Fruit fly (Drosophila melanogaster) whole organism, embryonic: ENCODE measurements around the gene CG8312.

Experiments
- Atf6 ChIP-seq: fragments of 200-800 bp; sonication (Bioruptor generic); IDR thresholded peaks from 2 replicates; pipeline ENCODE4 v1.3.6; 2022; ENCODE audit warnings: missing biosample characterization, missing genetic modification characterization
- CG10274 ChIP-seq: fragments of 200-800 bp; sonication (Bioruptor generic); optimal IDR thresholded peaks from 3 replicates; lab custom pipeline; 2017; ENCODE audit warnings: missing biosample characterization, mild to moderate bottlenecking, missing genetic modification characterization
- CG11085 ChIP-seq: fragments of 200-800 bp; sonication (Bioruptor generic); IDR thresholded peaks from 2 replicates; pipeline ENCODE4 v1.3.6; 2022; ENCODE audit warnings: missing biosample characterization, missing genetic modification characterization
- CG12391 ChIP-seq: fragments of 200-800 bp; sonication (Bioruptor generic); optimal IDR thresholded peaks from 3 replicates; lab custom pipeline; 2018; ENCODE audit warnings: missing biosample characterization, mild to moderate bottlenecking, missing genetic modification characterization, moderate library complexity
- CG12769 ChIP-seq: fragments of 200-800 bp; sonication (Bioruptor generic); optimal IDR thresholded peaks from 2 replicates; lab custom pipeline; 2019; ENCODE audit warnings: missing biosample characterization, mild to moderate bottlenecking, missing genetic modification characterization, moderate library complexity
- CG13894 ChIP-seq: fragments of 200-800 bp; sonication (Bioruptor generic); optimal IDR thresholded peaks from 3 replicates; lab custom pipeline; 2018; ENCODE audit warnings: missing biosample characterization, mild to moderate bottlenecking, missing genetic modification characterization, moderate library complexity
- CG1529 ChIP-seq: fragments of 200-800 bp; sonication (Bioruptor generic); optimal IDR thresholded peaks from 3 replicates; lab custom pipeline; 2018; ENCODE audit warnings: missing biosample characterization, missing genetic modification characterization
- CG16779 ChIP-seq: fragments of 200-800 bp; sonication (Bioruptor generic); IDR thresholded peaks from 2 replicates; pipeline ENCODE4 v1.3.6; 2022; ENCODE audit warnings: missing biosample characterization, missing genetic modification characterization
- CG17186 ChIP-seq: fragments of 200-800 bp; sonication (Bioruptor generic); optimal IDR thresholded peaks from 3 replicates; lab custom pipeline; 2017; ENCODE audit warnings: missing biosample characterization, missing genetic modification reagents, missing genetic modification characterization
- CG18599 ChIP-seq: fragments of 200-800 bp; sonication (Bioruptor generic); optimal IDR thresholded peaks from 3 replicates; lab custom pipeline; 2017; ENCODE audit warnings: missing biosample characterization, missing genetic modification characterization, mild to moderate bottlenecking, moderate library complexity, missing genetic modification reagents
- CG2889 ChIP-seq: fragments of 200-800 bp; sonication (Bioruptor generic); IDR thresholded peaks from 3 replicates; pipeline ENCODE4 v1.3.6; 2022; ENCODE audit warnings: missing biosample characterization, missing genetic modification characterization
- CG3407 ChIP-seq: fragments of 200-800 bp; sonication (Bioruptor generic); optimal IDR thresholded peaks from 2 replicates; lab custom pipeline; 2018; ENCODE audit warnings: missing biosample characterization, mild to moderate bottlenecking, missing genetic modification characterization
- CG42726 ChIP-seq: fragments of 200-800 bp; sonication (Bioruptor generic); IDR thresholded peaks from 2 replicates; pipeline ENCODE4 v1.3.6; 2022; ENCODE audit warnings: missing biosample characterization, missing genetic modification characterization; ENCODE audit not compliant: partially characterized antibody
- CG4730 ChIP-seq: fragments of 200-800 bp; sonication (Bioruptor generic); IDR thresholded peaks from 2 replicates; pipeline ENCODE4 v1.3.6; 2022; ENCODE audit warnings: missing biosample characterization, missing genetic modification characterization
- CG7786 ChIP-seq: fragments of 200-800 bp; sonication (Bioruptor generic); optimal IDR thresholded peaks from 2 replicates; lab custom pipeline; 2016; ENCODE audit warnings: missing biosample characterization, missing genetic modification characterization
- Deaf1 ChIP-seq: fragments of 200-800 bp; optimal IDR thresholded peaks from 3 replicates; lab custom pipeline; 2019; ENCODE audit warnings: missing biosample characterization, mild to moderate bottlenecking, missing genetic modification characterization, moderate library complexity
- Dp ChIP-seq: fragments of 200-800 bp; sonication (Bioruptor generic); optimal IDR thresholded peaks from 2 replicates; lab custom pipeline; 2018; ENCODE audit warnings: missing biosample characterization, mild to moderate bottlenecking, missing genetic modification characterization, moderate library complexity
- Dref ChIP-seq: fragments of 200-800 bp; sonication (Bioruptor generic); IDR thresholded peaks from 2 replicates; pipeline ENCODE4 v1.3.6; 2022; ENCODE audit warnings: missing biosample characterization, missing genetic modification characterization
- Gug ChIP-seq: fragments of 200-800 bp; sonication (Bioruptor generic); IDR thresholded peaks from 4 replicates; pipeline ENCODE4 v1.3.6; 2022; ENCODE audit warnings: missing biosample characterization, missing genetic modification characterization
- HHEX ChIP-seq: fragments of 200-800 bp; sonication (Bioruptor generic); optimal IDR thresholded peaks from 3 replicates; lab custom pipeline; 2017; ENCODE audit warnings: missing biosample characterization, mild to moderate bottlenecking, missing genetic modification characterization, missing genetic modification reagents
- HLH4C ChIP-seq: fragments of 200-800 bp; sonication (Bioruptor generic); IDR thresholded peaks from 3 replicates; pipeline ENCODE4 v1.3.6; 2022; ENCODE audit warnings: missing biosample characterization, missing genetic modification characterization; ENCODE audit not compliant: partially characterized antibody
- Hsf ChIP-seq: fragments of 200-800 bp; sonication (Bioruptor generic); optimal IDR thresholded peaks from 3 replicates; lab custom pipeline; 2016; ENCODE audit warnings: missing biosample characterization, missing genetic modification characterization
- Jarid2 ChIP-seq: fragments of 200-800 bp; sonication (Bioruptor generic); optimal IDR thresholded peaks from 3 replicates; lab custom pipeline; 2017; ENCODE audit warnings: mild to moderate bottlenecking, missing biosample characterization, missing genetic modification reagents, missing genetic modification characterization
- Kr ChIP-seq: fragments of 200-800 bp; sonication (Bioruptor generic); optimal IDR thresholded peaks from 2 replicates; lab custom pipeline; 2017; ENCODE audit warnings: missing biosample characterization, mild to moderate bottlenecking, missing genetic modification characterization
- Mes4 ChIP-seq: fragments of 200-800 bp; sonication (Bioruptor generic); optimal IDR thresholded peaks from 2 replicates; lab custom pipeline; 2016; ENCODE audit warnings: missing biosample characterization, missing genetic modification characterization
- Ssrp ChIP-seq: fragments of 200-800 bp; sonication (Bioruptor generic); optimal IDR thresholded peaks from 2 replicates; lab custom pipeline; 2018; ENCODE audit warnings: missing biosample characterization, mild to moderate bottlenecking, missing genetic modification characterization, moderate library complexity
- Tbp ChIP-seq: fragments of >200 bp; optimal IDR thresholded peaks from 2 replicates; lab custom pipeline; 2018; ENCODE audit warnings: missing biosample characterization, missing genetic modification characterization
- Trl ChIP-seq, 3 experiments: fragments of >200 bp in 2 of 3; fragments of 200-800 bp in 1 of 3; sonication (Bioruptor generic) in 1 of 3; optimal IDR thresholded peaks; 2 replicates in 1 of 3; 3 replicates in 2 of 3; lab custom pipeline; 2016 to 2017; ENCODE audit warnings: missing biosample characterization in 1 of 3, missing genetic modification characterization in 1 of 3
- caup ChIP-seq: fragments of 200-800 bp; sonication (Bioruptor generic); optimal IDR thresholded peaks from 3 replicates; lab custom pipeline; 2017; ENCODE audit warnings: missing biosample characterization, mild to moderate bottlenecking, missing genetic modification characterization, moderate library complexity; ENCODE audit not compliant: severe bottlenecking
- ci ChIP-seq: fragments of 200-800 bp; sonication (Bioruptor generic); IDR thresholded peaks from 3 replicates; pipeline ENCODE4 v1.3.6; 2022; ENCODE audit warnings: missing biosample characterization, missing genetic modification characterization
- corto ChIP-seq: fragments of 200-800 bp; sonication (Bioruptor generic); optimal IDR thresholded peaks from 2 replicates; lab custom pipeline; 2016; ENCODE audit warnings: missing biosample characterization, mild to moderate bottlenecking, missing genetic modification characterization, moderate library complexity
- dmrt99B ChIP-seq: fragments of 200-800 bp; sonication (Bioruptor generic); optimal IDR thresholded peaks from 2 replicates; lab custom pipeline; 2018; ENCODE audit warnings: missing biosample characterization, mild to moderate bottlenecking, missing genetic modification characterization, moderate library complexity
- fd3F ChIP-seq: fragments of 200-800 bp; sonication (Bioruptor generic); optimal IDR thresholded peaks from 2 replicates; lab custom pipeline; 2018; ENCODE audit warnings: missing biosample characterization, mild to moderate bottlenecking, missing genetic modification characterization, moderate library complexity
- fd64A ChIP-seq: fragments of 200-800 bp; sonication (Bioruptor generic); optimal IDR thresholded peaks from 3 replicates; lab custom pipeline; 2018; ENCODE audit warnings: missing biosample characterization, mild to moderate bottlenecking, missing genetic modification characterization
- ftz-f1 ChIP-seq: fragments of 200-800 bp; sonication (Bioruptor generic); optimal IDR thresholded peaks from 2 replicates; lab custom pipeline; 2016; ENCODE audit warnings: missing biosample characterization, missing genetic modification characterization
- gcm ChIP-seq: fragments of 200-800 bp; sonication (Bioruptor generic); optimal IDR thresholded peaks from 2 replicates; lab custom pipeline; 2019; ENCODE audit warnings: missing biosample characterization, mild to moderate bottlenecking, missing genetic modification characterization, moderate library complexity
- gcm2 ChIP-seq: fragments of 200-800 bp; sonication (Bioruptor generic); optimal IDR thresholded peaks from 2 replicates; lab custom pipeline; 2016; ENCODE audit warnings: missing biosample characterization, missing genetic modification characterization
- ind ChIP-seq: fragments of 200-800 bp; sonication (Bioruptor generic); optimal IDR thresholded peaks from 3 replicates; lab custom pipeline; 2016; ENCODE audit warnings: missing biosample characterization, missing genetic modification characterization
- mirr ChIP-seq: fragments of 200-800 bp; sonication (Bioruptor generic); optimal IDR thresholded peaks from 3 replicates; lab custom pipeline; 2018; ENCODE audit warnings: missing biosample characterization, mild to moderate bottlenecking, missing genetic modification characterization
- nau ChIP-seq: fragments of 200-800 bp; sonication (Bioruptor generic); optimal IDR thresholded peaks from 3 replicates; lab custom pipeline; 2017; ENCODE audit warnings: missing biosample characterization, mild to moderate bottlenecking, missing genetic modification characterization, missing genetic modification reagents
- odd ChIP-seq: fragments of 200-800 bp; sonication (Bioruptor generic); optimal IDR thresholded peaks from 2 replicates; lab custom pipeline; 2017; ENCODE audit warnings: missing biosample characterization, mild to moderate bottlenecking, missing genetic modification characterization
- psq ChIP-seq: fragments of 200-800 bp; sonication (Bioruptor generic); optimal IDR thresholded peaks from 2 replicates; lab custom pipeline; 2017; ENCODE audit warnings: missing biosample characterization, missing genetic modification characterization
- pum ChIP-seq: fragments of 200-800 bp; sonication (Bioruptor generic); optimal IDR thresholded peaks from 2 replicates; lab custom pipeline; 2016; ENCODE audit warnings: missing biosample characterization, missing genetic modification characterization
- trh ChIP-seq: fragments of 200-800 bp; sonication (Bioruptor generic); optimal IDR thresholded peaks from 2 replicates; lab custom pipeline; 2016; ENCODE audit warnings: missing biosample characterization, missing genetic modification characterization
- vnd ChIP-seq: fragments of 200-800 bp; sonication (Bioruptor generic); IDR thresholded peaks from 3 replicates; pipeline ENCODE4 v1.3.6; 2022; ENCODE audit warnings: missing biosample characterization, missing genetic modification characterization; ENCODE audit not compliant: partially characterized antibody
- vvl ChIP-seq: fragments of 200-800 bp; sonication (Bioruptor generic); IDR thresholded peaks from 2 replicates; pipeline ENCODE4 v1.3.6; 2022; ENCODE audit warnings: missing biosample characterization, missing genetic modification characterization
- yki ChIP-seq: fragments of >200 bp; optimal IDR thresholded peaks from 3 replicates; lab custom pipeline; 2018
- zf30C ChIP-seq: fragments of 200-800 bp; sonication (Bioruptor generic); optimal IDR thresholded peaks from 3 replicates; lab custom pipeline; 2018; ENCODE audit warnings: missing biosample characterization, mild to moderate bottlenecking, missing genetic modification characterization

CG8312 gene

DNA sequence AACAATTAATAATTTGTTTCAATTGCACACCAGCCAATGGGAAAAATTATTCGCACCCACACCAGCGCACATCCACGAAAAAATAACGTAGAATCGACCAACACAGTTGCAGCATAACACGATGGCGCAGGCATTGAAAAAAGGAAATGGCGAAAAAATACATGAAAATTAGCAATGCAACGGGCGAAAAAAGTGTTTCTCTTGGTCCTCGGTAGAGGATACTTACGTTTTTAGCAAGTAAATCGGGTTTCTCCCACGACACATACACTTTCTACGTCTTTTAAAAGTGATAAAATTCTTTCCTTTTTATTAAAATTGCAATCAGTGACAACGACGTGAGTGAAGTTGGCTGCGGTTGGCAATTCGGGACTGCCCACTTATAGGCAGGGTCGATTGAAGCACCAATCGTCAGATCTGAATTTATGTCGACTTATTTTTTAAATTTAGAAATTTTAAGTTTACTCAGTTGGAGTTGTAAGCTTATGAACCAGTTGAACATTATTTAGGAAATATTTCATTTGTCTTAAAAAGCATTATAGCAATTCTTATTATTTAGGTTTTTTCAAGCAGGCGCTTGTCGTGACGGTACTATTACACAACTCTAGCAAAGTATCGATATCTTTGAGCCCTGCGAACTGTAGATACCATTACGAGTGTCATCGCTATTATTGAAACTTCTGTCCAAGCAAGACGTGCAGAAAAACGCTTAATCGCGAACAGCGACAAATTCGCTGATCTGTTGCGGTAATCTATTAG is 13.5 kb upstream of the CG8312 start, which contains the start of the genes Kap-alpha3 and Son (continued):
- TF ChIP-seq Trl (optimal IDR thresholded peaks at IDR 0.05; lab: Kevin White, UChicago) (no peak), Trl (GFP tag; optimal IDR thresholded peaks at IDR 0.05; lab: Kevin White, UChicago) (peak; percentile 95), Deaf1 (tag; lab: Kevin White, UChicago) (peak; percentile 64), Ssrp (tag; lab: Kevin White, UChicago) (peak; percentile 79), gcm (GFP tag; lab: Kevin White, UChicago) (peak; percentile 86), CG7786 (GFP tag; lab: Kevin White, UChicago) (peak; percentile 90), Mes4 (GFP tag; lab: Kevin White, UChicago) (peak; percentile 96), mirr (GFP tag; lab: Kevin White, UChicago) (peak; percentile 96), HLH4C (GFP tag; lab: Robert Waterston, UW) (peak; percentile 75), corto (GFP tag; lab: Kevin White, UChicago) (peak; percentile 29), yki (lab: Kevin White, UChicago) (no peak), fd64A (GFP tag; lab: Kevin White, UChicago) (peak; percentile 86), ci (GFP tag; lab: Robert Waterston, UW) (peak; percentile 95), gcm2 (GFP tag; lab: Kevin White, UChicago) (peak; percentile 86), CG10274 (GFP tag; lab: Kevin White, UChicago) (peak; percentile 88), Gug (peak; percentile 81), CG16779 (peak; percentile 79; the same call in 1 of the 2 replicates), Tbp (GFP tag; lab: Kevin White, UChicago) (no peak), pum (GFP tag; lab: Kevin White, UChicago) (peak; percentile 92), dmrt99B (tag; lab: Kevin White, UChicago) (peak; percentile 85), Jarid2 (GFP tag; lab: Kevin White, UChicago) (peak; percentile 80), ind (GFP tag; lab: Kevin White, UChicago) (peak; percentile 90), CG42726 (GFP tag; lab: Robert Waterston, UW) (peak; percentile 65), psq (GFP tag; lab: Kevin White, UChicago) (peak; percentile 79), Dp (GFP tag; lab: Kevin White, UChicago) (peak; percentile 41), trh (peak; percentile 88), Kr (GFP tag; lab: Kevin White, UChicago) (peak; percentile 23), CG18599 (GFP tag; lab: Kevin White, UChicago) (peak; percentile 94), vvl (GFP tag; lab: Robert Waterston, UW) (peak; percentile 91), Hsf (GFP tag; lab: Kevin White, UChicago) (peak; percentile 95), CG1529 (GFP tag; lab: Kevin White, UChicago) (peak; percentile 88), CG17186 (GFP tag; lab: Kevin White, UChicago) (peak; percentile 88), CG4730 (GFP tag; lab: Robert Waterston, UW) (peak; percentile 82), caup (GFP tag; lab: Kevin White, UChicago) (peak; percentile 96), CG13894 (tag; lab: Kevin White, UChicago) (peak; percentile 91), CG2889 (GFP tag; lab: Robert Waterston, UW) (peak; percentile 82), CG12391 (tag; lab: Kevin White, UChicago) (peak; percentile 94), odd (GFP tag; lab: Kevin White, UChicago) (peak; percentile 92), nau (GFP tag; lab: Kevin White, UChicago) (no peak), Atf6 (GFP tag; lab: Robert Waterston, UW) (peak; percentile 86), fd3F (peak; percentile 86), Dref (GFP tag; lab: Robert Waterston, UW) (peak; percentile 75), zf30C (peak; percentile 48), CG12769 (peak; percentile 75), vnd (GFP tag; lab: Robert Waterston, UW) (peak; percentile 76), CG3407 (GFP tag; lab: Kevin White, UChicago) (peak; percentile 93), ftz-f1 (peak; percentile 82), CG11085 (GFP tag; lab: Robert Waterston, UW) (peak; percentile 93), HHEX (GFP tag; lab: Kevin White, UChicago) (peak; percentile 94)
